Worm (Caenorhabditis elegans) whole organism, L3 larva: ENCODE results near the gene Y77E11A.23.

Experiments used
- R02D3.7 ChIP-seq: fragments of 150-350 bp; optimal IDR thresholded peaks from 2 replicates; lab custom pipeline; 2014; ENCODE audit warnings: missing biosample characterization, missing genetic modification characterization
- ama-1 ChIP-seq: fragments of 150-350 bp; optimal IDR thresholded peaks from 2 replicates; lab custom pipeline; 2018
- hmg-11 ChIP-seq: sonication (generic microtip); optimal IDR thresholded peaks from 2 replicates; lab custom pipeline; 2016; ENCODE audit warnings: missing genetic modification characterization, missing compliant biosample characterization
- lin-39 ChIP-seq: fragments of 150-350 bp; optimal IDR thresholded peaks from 2 replicates; lab custom pipeline; 2018; ENCODE audit warnings: missing biosample characterization, missing genetic modification reagents, missing genetic modification characterization
- snpc-4 ChIP-seq: fragments of 150-350 bp; optimal IDR thresholded peaks from 2 replicates; lab custom pipeline; 2014; ENCODE audit warnings: missing biosample characterization, missing genetic modification characterization

DNA sequence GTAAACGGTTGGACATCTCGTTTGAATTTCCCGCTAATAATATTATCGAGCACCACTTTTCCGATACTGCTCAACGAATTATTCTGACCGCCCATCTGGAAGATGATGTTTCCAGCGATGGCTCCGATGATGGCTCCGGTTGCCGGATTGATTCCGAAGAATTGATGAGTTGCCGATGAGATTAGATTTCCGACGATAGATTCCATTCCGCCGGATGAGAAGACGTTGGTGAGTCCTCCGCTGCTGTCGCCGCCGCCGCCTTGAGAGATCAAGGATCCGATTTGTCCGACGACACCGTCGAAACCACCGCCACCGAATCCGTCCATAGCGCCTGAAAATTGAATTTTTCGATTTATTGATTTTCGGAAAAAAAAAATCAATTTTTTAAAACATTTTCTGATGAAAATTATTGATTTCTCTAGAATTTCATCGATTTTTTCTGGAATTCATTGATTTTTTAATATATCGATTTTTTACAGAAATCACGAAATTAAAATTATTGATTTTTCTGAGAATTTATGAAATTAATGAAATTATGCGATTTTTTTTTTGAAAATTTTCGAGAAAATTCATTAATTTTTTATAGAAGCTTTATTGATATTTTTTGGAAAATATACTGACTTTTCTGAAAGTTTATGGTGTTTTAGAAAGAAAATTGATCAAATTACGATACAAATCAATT lies 14.0 kb upstream of the Y77E11A.23 start:
- TF ChIP-seq snpc-4 (tag; lab: Kevin White, UChicago) (no peak), R02D3.7 (tag; lab: Kevin White, UChicago) (no peak), hmg-11 (tag; lab: Kevin White, UChicago) (no peak), lin-39 (tag; lab: Kevin White, UChicago) (no peak), ama-1 (lab: Kevin White, UChicago) (no peak)
